Worm (Caenorhabditis elegans) whole organism, L4/young adult: ENCODE data around the gene tag-294.

Source experiments
- W03F9.2 ChIP-seq: fragments of 150-350 bp; optimal IDR thresholded peaks from 2 replicates; lab custom pipeline; 2014; ENCODE audit warnings: missing biosample characterization, missing genetic modification characterization
- dao-5 ChIP-seq: sonication (generic microtip); optimal IDR thresholded peaks from 2 replicates; lab custom pipeline; 2016; ENCODE audit warnings: missing genotype, missing genetic modification characterization, moderate library complexity, missing compliant biosample characterization

ce11 chrX:5763904-5764303, 712 bp upstream of the tag-294 start:
- TF ChIP-seq dao-5 (no peak), W03F9.2 (no peak)
